Fruit fly (Drosophila melanogaster) whole organism, embryonic: Measurements from ENCODE around the gene CG32371.

Experiments used
- BtbVII ChIP-seq: fragments of 200-800 bp; sonication (Bioruptor generic); optimal IDR thresholded peaks from 3 replicates; lab custom pipeline; 2017; ENCODE audit warnings: missing biosample characterization, mild to moderate bottlenecking, missing genetic modification characterization
- CG10462 ChIP-seq: fragments of 200-800 bp; sonication (Bioruptor generic); optimal IDR thresholded peaks from 2 replicates; lab custom pipeline; 2016; ENCODE audit warnings: missing biosample characterization, missing genetic modification characterization
- CG12071 ChIP-seq: fragments of 200-800 bp; sonication (Bioruptor generic); optimal IDR thresholded peaks from 3 replicates; lab custom pipeline; 2018; ENCODE audit warnings: missing biosample characterization, mild to moderate bottlenecking, missing genetic modification characterization
- CG12744 ChIP-seq: fragments of 200-800 bp; sonication (Bioruptor generic); optimal IDR thresholded peaks from 2 replicates; lab custom pipeline; 2016; ENCODE audit warnings: missing biosample characterization, missing genetic modification characterization
- CG13624 ChIP-seq: fragments of 200-800 bp; sonication (Bioruptor generic); optimal IDR thresholded peaks from 2 replicates; lab custom pipeline; 2016; ENCODE audit warnings: missing biosample characterization, missing genetic modification characterization
- CG13894 ChIP-seq: fragments of 200-800 bp; sonication (Bioruptor generic); optimal IDR thresholded peaks from 3 replicates; lab custom pipeline; 2018; ENCODE audit warnings: missing biosample characterization, mild to moderate bottlenecking, missing genetic modification characterization, moderate library complexity
- CG15479 ChIP-seq: fragments of 200-800 bp; sonication (Bioruptor generic); optimal IDR thresholded peaks from 3 replicates; lab custom pipeline; 2019; ENCODE audit warnings: missing biosample characterization, mild to moderate bottlenecking, missing genetic modification characterization, moderate library complexity
- CG18476 ChIP-seq: fragments of 200-800 bp; sonication (Bioruptor generic); optimal IDR thresholded peaks from 2 replicates; lab custom pipeline; 2016; ENCODE audit warnings: missing biosample characterization, mild to moderate bottlenecking, missing genetic modification characterization
- CG2678 ChIP-seq: fragments of 200-800 bp; sonication (Bioruptor generic); optimal IDR thresholded peaks from 3 replicates; lab custom pipeline; 2019; ENCODE audit warnings: missing biosample characterization, mild to moderate bottlenecking, missing genetic modification characterization, moderate library complexity
- CG31365 ChIP-seq: fragments of 200-800 bp; sonication (Bioruptor generic); optimal IDR thresholded peaks from 2 replicates; lab custom pipeline; 2018; ENCODE audit warnings: missing biosample characterization, mild to moderate bottlenecking, missing genetic modification characterization
- CG33213 ChIP-seq: fragments of 200-800 bp; sonication (Bioruptor generic); optimal IDR thresholded peaks from 3 replicates; lab custom pipeline; 2016; ENCODE audit warnings: missing biosample characterization, missing genetic modification characterization
- CG3407 ChIP-seq: fragments of 200-800 bp; sonication (Bioruptor generic); optimal IDR thresholded peaks from 2 replicates; lab custom pipeline; 2018; ENCODE audit warnings: missing biosample characterization, mild to moderate bottlenecking, missing genetic modification characterization
- CG4360 ChIP-seq: fragments of 200-800 bp; sonication (Bioruptor generic); IDR thresholded peaks from 2 replicates; pipeline ENCODE4 v1.3.6; 2022; ENCODE audit warnings: missing biosample characterization, missing genetic modification characterization
- CG6175 ChIP-seq: fragments of 200-800 bp; sonication (Bioruptor generic); IDR thresholded peaks from 3 replicates; pipeline ENCODE4 v1.3.6; 2022; ENCODE audit warnings: missing biosample characterization, missing genetic modification characterization
- CG6791 ChIP-seq: fragments of 200-800 bp; sonication (Bioruptor generic); IDR thresholded peaks from 3 replicates; pipeline ENCODE4 v1.3.6; 2022; ENCODE audit warnings: missing biosample characterization, missing genetic modification characterization; ENCODE audit not compliant: partially characterized antibody
- CG8944 ChIP-seq: fragments of 200-800 bp; sonication (Bioruptor generic); optimal IDR thresholded peaks from 3 replicates; lab custom pipeline; 2016; ENCODE audit warnings: missing biosample characterization, missing genetic modification characterization
- CG9437 ChIP-seq: fragments of 200-800 bp; sonication (Bioruptor generic); optimal IDR thresholded peaks from 2 replicates; lab custom pipeline; 2018; ENCODE audit warnings: missing biosample characterization, mild to moderate bottlenecking, missing genetic modification characterization
- CG9609 ChIP-seq: fragments of 200-800 bp; sonication (Bioruptor generic); optimal IDR thresholded peaks from 3 replicates; lab custom pipeline; 2016; ENCODE audit warnings: missing biosample characterization, missing genetic modification characterization
- CoRest ChIP-seq: fragments of 200-800 bp; sonication (Bioruptor generic); optimal IDR thresholded peaks from 3 replicates; lab custom pipeline; 2018; ENCODE audit warnings: missing biosample characterization, mild to moderate bottlenecking, missing genetic modification characterization, moderate library complexity
- D ChIP-seq, 2 experiments: fragments of 200-800 bp in 1 of 2; fragments of >200 bp in 1 of 2; sonication (Bioruptor generic) in 1 of 2; optimal IDR thresholded peaks; 2 replicates in 1 of 2; 3 replicates in 1 of 2; lab custom pipeline; 2017; ENCODE audit warnings: mild to moderate bottlenecking in 1 of 2, missing biosample characterization in 1 of 2, missing genetic modification characterization in 1 of 2, missing genetic modification reagents in 1 of 2
- D19A ChIP-seq: fragments of 200-800 bp; optimal IDR thresholded peaks from 3 replicates; lab custom pipeline; 2019; ENCODE audit warnings: missing biosample characterization, mild to moderate bottlenecking, missing genetic modification characterization, moderate library complexity
- E2f2 ChIP-seq: fragments of 200-800 bp; sonication (Bioruptor generic); IDR thresholded peaks from 2 replicates; pipeline ENCODE4 v1.3.6; 2022; ENCODE audit warnings: missing biosample characterization, missing genetic modification characterization
- HLH4C ChIP-seq: fragments of 200-800 bp; sonication (Bioruptor generic); IDR thresholded peaks from 3 replicates; pipeline ENCODE4 v1.3.6; 2022; ENCODE audit warnings: missing biosample characterization, missing genetic modification characterization; ENCODE audit not compliant: partially characterized antibody
- Hmx ChIP-seq: fragments of 200-800 bp; sonication (Bioruptor generic); optimal IDR thresholded peaks from 2 replicates; lab custom pipeline; 2016; ENCODE audit warnings: missing biosample characterization, missing genetic modification characterization
- Hr3 ChIP-seq: fragments of 200-800 bp; sonication (Bioruptor generic); optimal IDR thresholded peaks from 3 replicates; lab custom pipeline; 2016; ENCODE audit warnings: missing biosample characterization, missing genetic modification characterization
- Myb ChIP-seq: fragments of 200-800 bp; sonication (Bioruptor generic); optimal IDR thresholded peaks from 2 replicates; lab custom pipeline; 2016; ENCODE audit warnings: missing biosample characterization, missing genetic modification characterization
- Oaz ChIP-seq: fragments of 200-800 bp; sonication (Bioruptor generic); IDR thresholded peaks from 2 replicates; pipeline ENCODE4 v1.3.6; 2022; ENCODE audit warnings: missing biosample characterization, missing genetic modification characterization
- Optix ChIP-seq: fragments of 200-800 bp; sonication (Bioruptor generic); IDR thresholded peaks from 3 replicates; pipeline ENCODE4 v1.3.6; 2022; ENCODE audit warnings: missing biosample characterization, missing genetic modification characterization
- Ptx1 ChIP-seq: fragments of 200-800 bp; sonication (Bioruptor generic); IDR thresholded peaks from 2 replicates; pipeline ENCODE4 v1.3.6; 2022; ENCODE audit warnings: missing biosample characterization, missing genetic modification characterization
- Ravus ChIP-seq: fragments of 200-800 bp; sonication (Bioruptor generic); IDR thresholded peaks from 2 replicates; pipeline ENCODE4 v1.3.6; 2022; ENCODE audit warnings: missing biosample characterization, missing genetic modification characterization
- Six4 ChIP-seq: fragments of 200-800 bp; sonication (Bioruptor generic); optimal IDR thresholded peaks from 2 replicates; lab custom pipeline; 2016; ENCODE audit warnings: missing biosample characterization, missing genetic modification characterization
- Sry-δ ChIP-seq: fragments of 200-800 bp; sonication (Bioruptor generic); optimal IDR thresholded peaks from 2 replicates; lab custom pipeline; 2016; ENCODE audit warnings: missing biosample characterization, missing genetic modification characterization
- Ssrp ChIP-seq: fragments of 200-800 bp; sonication (Bioruptor generic); optimal IDR thresholded peaks from 2 replicates; lab custom pipeline; 2018; ENCODE audit warnings: missing biosample characterization, mild to moderate bottlenecking, missing genetic modification characterization, moderate library complexity
- Xbp1 ChIP-seq: fragments of 200-800 bp; sonication (Bioruptor generic); optimal IDR thresholded peaks from 3 replicates; lab custom pipeline; 2016; ENCODE audit warnings: missing biosample characterization, mild to moderate bottlenecking, missing genetic modification characterization
- amos ChIP-seq: fragments of 200-800 bp; sonication (Bioruptor generic); IDR thresholded peaks from 2 replicates; pipeline ENCODE4 v1.3.6; 2022; ENCODE audit warnings: missing biosample characterization, missing genetic modification characterization; ENCODE audit not compliant: partially characterized antibody
- caup ChIP-seq: fragments of 200-800 bp; sonication (Bioruptor generic); optimal IDR thresholded peaks from 3 replicates; lab custom pipeline; 2017; ENCODE audit warnings: missing biosample characterization, mild to moderate bottlenecking, missing genetic modification characterization, moderate library complexity; ENCODE audit not compliant: severe bottlenecking
- dati ChIP-seq: fragments of 200-800 bp; sonication (Bioruptor generic); IDR thresholded peaks from 2 replicates; pipeline ENCODE4 v1.3.6; 2022; ENCODE audit warnings: missing biosample characterization, missing genetic modification characterization
- dpn ChIP-seq, 2 experiments: fragments of 200-800 bp; sonication (Bioruptor generic); optimal IDR thresholded peaks; 3 replicates each; lab custom pipeline; 2016; ENCODE audit warnings: missing biosample characterization in 2 of 2, missing genetic modification characterization in 2 of 2
- eyg ChIP-seq: fragments of 200-800 bp; sonication (Bioruptor generic); optimal IDR thresholded peaks from 3 replicates; lab custom pipeline; 2016; ENCODE audit warnings: missing biosample characterization, missing genetic modification characterization
- grn ChIP-seq: fragments of 200-800 bp; sonication (Bioruptor generic); optimal IDR thresholded peaks from 3 replicates; lab custom pipeline; 2017; ENCODE audit warnings: missing biosample characterization, missing genetic modification characterization
- h ChIP-seq: fragments of >200 bp; optimal IDR thresholded peaks from 2 replicates; lab custom pipeline; 2017
- lilli ChIP-seq: fragments of 200-800 bp; sonication (Bioruptor generic); optimal IDR thresholded peaks from 3 replicates; lab custom pipeline; 2016; ENCODE audit warnings: missing biosample characterization, missing genetic modification characterization
- maf-S ChIP-seq: fragments of 200-800 bp; sonication (Bioruptor generic); optimal IDR thresholded peaks from 2 replicates; lab custom pipeline; 2016; ENCODE audit warnings: missing biosample characterization, missing genetic modification characterization
- nau ChIP-seq: fragments of 200-800 bp; sonication (Bioruptor generic); optimal IDR thresholded peaks from 3 replicates; lab custom pipeline; 2017; ENCODE audit warnings: missing biosample characterization, mild to moderate bottlenecking, missing genetic modification characterization, missing genetic modification reagents
- oc ChIP-seq: fragments of 200-800 bp; sonication (Bioruptor generic); optimal IDR thresholded peaks from 2 replicates; lab custom pipeline; 2018; ENCODE audit warnings: missing biosample characterization, mild to moderate bottlenecking, missing genetic modification characterization, moderate library complexity
- pita ChIP-seq: fragments of 200-800 bp; sonication (Bioruptor generic); optimal IDR thresholded peaks from 2 replicates; lab custom pipeline; 2017; ENCODE audit warnings: missing biosample characterization, mild to moderate bottlenecking, missing genetic modification characterization
- ranshi ChIP-seq: fragments of 200-800 bp; sonication (Bioruptor generic); IDR thresholded peaks from 2 replicates; pipeline ENCODE4 v1.3.6; 2022; ENCODE audit warnings: missing biosample characterization, missing genetic modification characterization
- stwl ChIP-seq: fragments of 200-800 bp; sonication (Bioruptor generic); optimal IDR thresholded peaks from 3 replicates; lab custom pipeline; 2018; ENCODE audit warnings: missing biosample characterization, mild to moderate bottlenecking, missing genetic modification characterization, moderate library complexity
- trh ChIP-seq: fragments of 200-800 bp; sonication (Bioruptor generic); optimal IDR thresholded peaks from 2 replicates; lab custom pipeline; 2016; ENCODE audit warnings: missing biosample characterization, missing genetic modification characterization

The CG32371 gene

dm6 chr3L:7809289-7810099 is 41.3 kb upstream of the CG32371 start, which contains the start of gene CG32369 (continued):
- TF ChIP-seq Ravus (no peak), CG6791 (no peak), maf-S (GFP tag; lab: Kevin White, UChicago) (no peak), lilli (peak; percentile 65), amos (GFP tag; lab: Robert Waterston, UW) (no peak; the same call in 1 of the 2 replicates), D19A (tag; lab: Kevin White, UChicago) (no peak), D (optimal IDR thresholded peaks at IDR 0.05; lab: Kevin White, UChicago) (no peak), D (GFP tag; optimal IDR thresholded peaks at IDR 0.05; lab: Kevin White, UChicago) (no peak), stwl (no peak), CG2678 (peak; percentile 40), CG9609 (GFP tag; lab: Kevin White, UChicago) (no peak), Six4 (GFP tag; lab: Kevin White, UChicago) (no peak), dpn (GFP tag; optimal IDR thresholded peaks at IDR 0.05; lab: Kevin White, UChicago) (peak in 1 of 2 experiments; percentile 16), trh (GFP tag; lab: Kevin White, UChicago) (no peak), HLH4C (GFP tag; lab: Robert Waterston, UW) (peak; percentile 28; the same call in 1 of the 3 replicates), h (lab: Kevin White, UChicago) (no peak), dati (no peak), pita (GFP tag; lab: Kevin White, UChicago) (no peak), grn (no peak), CG13624 (no peak), ranshi (no peak; the same call in 1 of the 2 replicates), eyg (GFP tag; lab: Kevin White, UChicago) (no peak), CG12071 (GFP tag; lab: Kevin White, UChicago) (peak; percentile 33), Ssrp (no peak), CG31365 (tag; lab: Kevin White, UChicago) (no peak), CG8944 (GFP tag; lab: Kevin White, UChicago) (no peak), CG9437 (GFP tag; lab: Kevin White, UChicago) (peak; percentile 99), CoRest (tag; lab: Kevin White, UChicago) (no peak), Hr3 (GFP tag; lab: Kevin White, UChicago) (no peak), Xbp1 (GFP tag; lab: Kevin White, UChicago) (peak; percentile 24), BtbVII (peak; percentile 80), Sry-δ (GFP tag; lab: Kevin White, UChicago) (no peak), CG15479 (GFP tag; lab: Kevin White, UChicago) (no peak), CG12744 (GFP tag; lab: Kevin White, UChicago) (no peak), Oaz (GFP tag; lab: Robert Waterston, UW) (no peak), CG18476 (GFP tag; lab: Kevin White, UChicago) (no peak), CG10462 (GFP tag; lab: Kevin White, UChicago) (peak; percentile 29), caup (GFP tag; lab: Kevin White, UChicago) (peak; percentile 46), nau (GFP tag; lab: Kevin White, UChicago) (peak; percentile 50), CG6175 (GFP tag; lab: Robert Waterston, UW) (no peak), Myb (no peak), CG13894 (tag; lab: Kevin White, UChicago) (peak; percentile 25), CG3407 (no peak), CG4360 (GFP tag; lab: Robert Waterston, UW) (no peak), E2f2 (GFP tag; lab: Robert Waterston, UW) (0 out of 2 replicates have a peak, but pooled peaks have one; percentile 7), Ptx1 (GFP tag; lab: Robert Waterston, UW) (no peak), Hmx (no peak), CG33213 (peak; percentile 33), oc (tag; lab: Kevin White, UChicago) (no peak), Optix (GFP tag; lab: Robert Waterston, UW) (no peak)
